Fruit fly (Drosophila melanogaster) whole organism, embryonic: ENCODE data around the gene bun.

Experiments used
- Asciz ChIP-seq: fragments of 200-800 bp; sonication (Bioruptor generic); optimal IDR thresholded peaks from 2 replicates; lab custom pipeline; 2017; ENCODE audit warnings: missing biosample characterization, mild to moderate bottlenecking, missing genetic modification characterization, missing genetic modification reagents
- BtbVII ChIP-seq: fragments of 200-800 bp; sonication (Bioruptor generic); optimal IDR thresholded peaks from 3 replicates; lab custom pipeline; 2017; ENCODE audit warnings: missing biosample characterization, mild to moderate bottlenecking, missing genetic modification characterization
- C15 ChIP-seq: fragments of 200-800 bp; sonication (Bioruptor generic); IDR thresholded peaks from 3 replicates; pipeline ENCODE4 v1.3.6; 2022; ENCODE audit warnings: missing biosample characterization, missing genetic modification characterization
- CG10654 ChIP-seq: fragments of 200-800 bp; sonication (Bioruptor generic); optimal IDR thresholded peaks from 2 replicates; lab custom pipeline; 2016; ENCODE audit warnings: missing biosample characterization, missing genetic modification characterization
- CG11456 ChIP-seq: fragments of 200-800 bp; sonication (Bioruptor generic); IDR thresholded peaks from 3 replicates; pipeline ENCODE4 v1.3.6; 2022; ENCODE audit warnings: missing biosample characterization, missing genetic modification characterization
- CG11560 ChIP-seq: fragments of 200-800 bp; sonication (Bioruptor generic); IDR thresholded peaks from 3 replicates; pipeline ENCODE4 v1.3.6; 2022; ENCODE audit warnings: missing biosample characterization, missing genetic modification characterization
- CG11696 ChIP-seq: fragments of 200-800 bp; sonication (Bioruptor generic); IDR thresholded peaks from 2 replicates; pipeline ENCODE4 v1.3.6; 2022; ENCODE audit warnings: missing biosample characterization, missing genetic modification characterization
- CG11723 ChIP-seq: fragments of 200-800 bp; sonication (Bioruptor generic); optimal IDR thresholded peaks from 2 replicates; lab custom pipeline; 2017; ENCODE audit warnings: missing biosample characterization, mild to moderate bottlenecking, missing genetic modification characterization
- CG12299 ChIP-seq: fragments of 200-800 bp; sonication (Bioruptor generic); optimal IDR thresholded peaks from 2 replicates; lab custom pipeline; 2018; ENCODE audit warnings: missing biosample characterization, mild to moderate bottlenecking, missing genetic modification characterization
- CG12391 ChIP-seq: fragments of 200-800 bp; sonication (Bioruptor generic); optimal IDR thresholded peaks from 3 replicates; lab custom pipeline; 2018; ENCODE audit warnings: missing biosample characterization, mild to moderate bottlenecking, missing genetic modification characterization, moderate library complexity
- CG14965 ChIP-seq: fragments of 200-800 bp; sonication (Bioruptor generic); optimal IDR thresholded peaks from 2 replicates; lab custom pipeline; 2016; ENCODE audit warnings: missing biosample characterization, missing genetic modification characterization, borderline replicate concordance
- CG17361 ChIP-seq: fragments of 200-800 bp; sonication (Bioruptor generic); IDR thresholded peaks from 3 replicates; pipeline ENCODE4 v1.3.6; 2022; ENCODE audit warnings: missing biosample characterization, missing genetic modification characterization
- CG17912 ChIP-seq: fragments of 200-800 bp; sonication (Bioruptor generic); optimal IDR thresholded peaks from 2 replicates; lab custom pipeline; 2018; ENCODE audit warnings: missing biosample characterization, mild to moderate bottlenecking, missing genetic modification characterization
- CG31224 ChIP-seq: fragments of 200-800 bp; sonication (Bioruptor generic); IDR thresholded peaks from 2 replicates; pipeline ENCODE4 v1.3.6; 2022; ENCODE audit warnings: missing biosample characterization, missing genetic modification characterization
- CG3163 ChIP-seq: fragments of 200-800 bp; sonication (Bioruptor generic); optimal IDR thresholded peaks from 3 replicates; lab custom pipeline; 2016; ENCODE audit warnings: missing biosample characterization, missing genetic modification characterization
- CG32772 ChIP-seq: fragments of 200-800 bp; sonication (Bioruptor generic); IDR thresholded peaks from 2 replicates; pipeline ENCODE4 v1.3.6; 2022; ENCODE audit warnings: missing biosample characterization, missing genetic modification characterization
- CG33557 ChIP-seq: fragments of 200-800 bp; sonication (Bioruptor generic); optimal IDR thresholded peaks from 2 replicates; lab custom pipeline; 2019; ENCODE audit warnings: missing biosample characterization, mild to moderate bottlenecking, missing genetic modification characterization, moderate library complexity
- CG4730 ChIP-seq: fragments of 200-800 bp; sonication (Bioruptor generic); IDR thresholded peaks from 2 replicates; pipeline ENCODE4 v1.3.6; 2022; ENCODE audit warnings: missing biosample characterization, missing genetic modification characterization
- CG6254 ChIP-seq: fragments of 200-800 bp; sonication (Bioruptor generic); optimal IDR thresholded peaks from 3 replicates; lab custom pipeline; 2017; ENCODE audit warnings: mild to moderate bottlenecking, missing biosample characterization, missing genetic modification reagents, missing genetic modification characterization
- CG7786 ChIP-seq: fragments of 200-800 bp; sonication (Bioruptor generic); optimal IDR thresholded peaks from 2 replicates; lab custom pipeline; 2016; ENCODE audit warnings: missing biosample characterization, missing genetic modification characterization
- CG8281 ChIP-seq: fragments of 200-800 bp; sonication (Bioruptor generic); optimal IDR thresholded peaks from 2 replicates; lab custom pipeline; 2018; ENCODE audit warnings: missing biosample characterization, mild to moderate bottlenecking, missing genetic modification characterization, moderate library complexity
- CHES-1-like ChIP-seq: fragments of 200-800 bp; sonication (Bioruptor generic); optimal IDR thresholded peaks from 2 replicates; lab custom pipeline; 2016; ENCODE audit warnings: missing biosample characterization, missing genetic modification characterization
- D19B ChIP-seq: fragments of 200-800 bp; sonication (Bioruptor generic); optimal IDR thresholded peaks from 2 replicates; lab custom pipeline; 2017; ENCODE audit warnings: missing biosample characterization, mild to moderate bottlenecking, missing genetic modification characterization
- Deaf1 ChIP-seq: fragments of 200-800 bp; optimal IDR thresholded peaks from 3 replicates; lab custom pipeline; 2019; ENCODE audit warnings: missing biosample characterization, mild to moderate bottlenecking, missing genetic modification characterization, moderate library complexity
- Fer3 ChIP-seq: fragments of 200-800 bp; sonication (Bioruptor generic); optimal IDR thresholded peaks from 2 replicates; lab custom pipeline; 2018; ENCODE audit warnings: missing biosample characterization, mild to moderate bottlenecking, missing genetic modification characterization, moderate library complexity
- HLHmδ ChIP-seq: fragments of 200-800 bp; sonication (Bioruptor generic); optimal IDR thresholded peaks from 2 replicates; lab custom pipeline; 2018; ENCODE audit warnings: missing biosample characterization, mild to moderate bottlenecking, missing genetic modification characterization, moderate library complexity
- Hr3 ChIP-seq: fragments of 200-800 bp; sonication (Bioruptor generic); optimal IDR thresholded peaks from 3 replicates; lab custom pipeline; 2016; ENCODE audit warnings: missing biosample characterization, missing genetic modification characterization
- MESR4 ChIP-seq: fragments of 200-800 bp; sonication (Bioruptor generic); optimal IDR thresholded peaks from 2 replicates; lab custom pipeline; 2018; ENCODE audit warnings: missing biosample characterization, mild to moderate bottlenecking, missing genetic modification characterization, moderate library complexity
- Med ChIP-seq: fragments of 200-800 bp; sonication (Bioruptor generic); peaks from one replicate; lab custom pipeline; 2016; ENCODE audit warnings: missing biosample characterization, missing genetic modification characterization, mild to moderate bottlenecking, inconsistent platforms, moderate library complexity
- NC2α ChIP-seq: fragments of 200-800 bp; sonication (Bioruptor generic); optimal IDR thresholded peaks from 2 replicates; lab custom pipeline; 2016; ENCODE audit warnings: missing biosample characterization, missing genetic modification characterization
- Oli ChIP-seq: fragments of 200-800 bp; sonication (Bioruptor generic); optimal IDR thresholded peaks from 2 replicates; lab custom pipeline; 2018; ENCODE audit warnings: missing biosample characterization, mild to moderate bottlenecking, missing genetic modification characterization, moderate library complexity
- Sin3A ChIP-seq: fragments of >200 bp; optimal IDR thresholded peaks from 2 replicates; lab custom pipeline; 2018
- YL-1 ChIP-seq: fragments of 200-800 bp; sonication (Bioruptor generic); optimal IDR thresholded peaks from 3 replicates; lab custom pipeline; 2017; ENCODE audit warnings: missing biosample characterization, mild to moderate bottlenecking, missing genetic modification characterization
- abd-A ChIP-seq: fragments of 200-800 bp; sonication (Bioruptor generic); optimal IDR thresholded peaks from 3 replicates; lab custom pipeline; 2019; ENCODE audit warnings: missing biosample characterization, mild to moderate bottlenecking, missing genetic modification characterization, moderate library complexity
- btn ChIP-seq: fragments of 200-800 bp; sonication (Bioruptor generic); optimal IDR thresholded peaks from 2 replicates; lab custom pipeline; 2016; ENCODE audit warnings: missing biosample characterization, missing genetic modification characterization
- cato ChIP-seq: fragments of 200-800 bp; sonication (Bioruptor generic); optimal IDR thresholded peaks from 2 replicates; lab custom pipeline; 2016; ENCODE audit warnings: missing biosample characterization, missing genetic modification characterization, borderline replicate concordance
- chif ChIP-seq, 2 experiments: fragments of 200-800 bp; sonication (Bioruptor generic); optimal IDR thresholded peaks; 3 replicates each; lab custom pipeline; 2016; ENCODE audit warnings: missing biosample characterization in 2 of 2, missing genetic modification characterization in 2 of 2
- chinmo ChIP-seq: fragments of 200-800 bp; sonication (Bioruptor generic); IDR thresholded peaks from 4 replicates; pipeline ENCODE4 v1.3.6; 2022; ENCODE audit warnings: missing biosample characterization, missing genetic modification characterization; ENCODE audit not compliant: partially characterized antibody
- dmrt11E ChIP-seq: fragments of 200-800 bp; sonication (Bioruptor generic); optimal IDR thresholded peaks from 3 replicates; lab custom pipeline; 2018; ENCODE audit warnings: missing biosample characterization, mild to moderate bottlenecking, missing genetic modification characterization, moderate library complexity
- ewg ChIP-seq: fragments of 200-800 bp; sonication (Bioruptor generic); optimal IDR thresholded peaks from 3 replicates; lab custom pipeline; 2017; ENCODE audit warnings: mild to moderate bottlenecking, missing biosample characterization, missing genetic modification reagents, missing genetic modification characterization
- gce ChIP-seq: fragments of 200-800 bp; sonication (Bioruptor generic); IDR thresholded peaks from 3 replicates; pipeline ENCODE4 v1.3.6; 2022; ENCODE audit warnings: missing biosample characterization, missing genetic modification characterization
- grau ChIP-seq: fragments of 200-800 bp; optimal IDR thresholded peaks from 3 replicates; lab custom pipeline; 2019; ENCODE audit warnings: missing biosample characterization, mild to moderate bottlenecking, missing genetic modification characterization, moderate library complexity
- lola ChIP-seq, 3 experiments: fragments of >200 bp in 2 of 3; fragments of 200-800 bp in 1 of 3; sonication (Bioruptor generic) in 1 of 3; optimal IDR thresholded peaks; 2 replicates each; lab custom pipeline; 2017 to 2019; ENCODE audit warnings: missing biosample characterization in 3 of 3, missing genetic modification characterization in 3 of 3, mild to moderate bottlenecking in 1 of 3, moderate library complexity in 1 of 3
- pfk ChIP-seq: fragments of 200-800 bp; sonication (Bioruptor generic); optimal IDR thresholded peaks from 2 replicates; lab custom pipeline; 2018; ENCODE audit warnings: missing biosample characterization, mild to moderate bottlenecking, missing genetic modification characterization, moderate library complexity
- pzg ChIP-seq: fragments of 200-800 bp; sonication (Bioruptor generic); optimal IDR thresholded peaks from 3 replicates; lab custom pipeline; 2018; ENCODE audit warnings: missing biosample characterization, mild to moderate bottlenecking, missing genetic modification characterization, moderate library complexity
- scrt ChIP-seq: fragments of 200-800 bp; sonication (Bioruptor generic); optimal IDR thresholded peaks from 2 replicates; lab custom pipeline; 2018; ENCODE audit warnings: missing biosample characterization, mild to moderate bottlenecking, missing genetic modification characterization, moderate library complexity
- so ChIP-seq: fragments of 200-800 bp; sonication (Bioruptor generic); IDR thresholded peaks from 3 replicates; pipeline ENCODE4 v1.3.6; 2022; ENCODE audit warnings: missing biosample characterization, missing genetic modification characterization
- unc-4 ChIP-seq: fragments of 200-800 bp; sonication (Bioruptor generic); IDR thresholded peaks from 2 replicates; pipeline ENCODE4 v1.3.6; 2022; ENCODE audit warnings: missing biosample characterization, missing genetic modification characterization; ENCODE audit not compliant: partially characterized antibody
- usp ChIP-seq: fragments of >200 bp; optimal IDR thresholded peaks from 2 replicates; lab custom pipeline; 2017; ENCODE audit warnings: missing biosample characterization, missing genetic modification characterization

bun gene

DNA sequence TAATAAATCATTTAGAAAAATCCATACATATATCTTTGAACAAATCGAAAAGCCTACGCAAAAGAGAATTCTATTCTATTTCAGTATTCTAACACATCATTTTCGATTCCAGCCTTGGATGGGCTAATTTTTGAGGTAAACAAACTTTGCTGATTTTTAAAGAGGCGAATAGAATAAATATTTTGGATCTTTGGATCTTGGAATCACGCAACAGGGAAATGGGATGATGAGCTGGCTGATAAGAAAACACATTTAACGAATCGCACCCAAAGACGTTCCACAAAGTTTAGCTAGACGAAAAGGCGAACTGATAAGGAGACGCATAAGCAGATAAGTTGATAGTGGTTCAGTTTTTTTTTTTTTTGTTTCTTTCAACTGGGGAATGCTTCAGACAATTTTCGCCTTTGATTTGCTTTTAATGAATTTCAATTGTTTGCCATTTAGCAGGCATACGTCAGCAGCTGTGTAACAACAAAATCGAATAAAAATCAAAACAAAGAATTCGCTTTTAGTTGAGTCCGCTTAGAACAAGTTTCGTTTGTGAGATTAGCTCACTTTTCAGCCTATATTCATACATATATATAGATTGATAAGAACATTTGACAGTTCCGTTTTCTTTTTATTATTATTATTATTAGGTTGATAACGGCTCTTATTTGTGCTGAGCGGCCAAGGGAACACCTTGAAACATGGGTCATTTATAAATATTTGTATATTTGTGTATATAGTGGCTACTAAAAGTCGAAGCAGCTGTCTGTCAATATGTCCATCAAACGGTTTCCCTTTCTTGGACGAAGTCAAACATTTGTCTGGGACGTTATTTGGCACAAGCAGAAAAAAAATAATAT lies 81.0 kb downstream of the bun start (continued):
- TF ChIP-seq Asciz (GFP tag; lab: Kevin White, UChicago) (peak; percentile 51), C15 (GFP tag; lab: Robert Waterston, UW) (no peak), pfk (GFP tag; lab: Kevin White, UChicago) (peak; percentile 15), CG8281 (peak; percentile 53), unc-4 (no peak), CG10654 (GFP tag; lab: Kevin White, UChicago) (no peak), YL-1 (GFP tag; lab: Kevin White, UChicago) (no peak), CG12391 (tag; lab: Kevin White, UChicago) (no peak), BtbVII (GFP tag; lab: Kevin White, UChicago) (peak; percentile 44), CG6254 (peak; percentile 17), Deaf1 (tag; lab: Kevin White, UChicago) (no peak), MESR4 (GFP tag; lab: Kevin White, UChicago) (no peak), CG11560 (tag; lab: Robert Waterston, UW) (no peak), lola (GFP tag; optimal IDR thresholded peaks at IDR 0.05; lab: Kevin White, UChicago) (peak in 1 of 3 experiments; percentile 23), CG11456 (no peak), gce (GFP tag; lab: Robert Waterston, UW) (peak; percentile 50; the same call in 1 of the 3 replicates), ewg (no peak), grau (tag; lab: Kevin White, UChicago) (no peak), dmrt11E (tag; lab: Kevin White, UChicago) (peak; percentile 59), so (GFP tag; lab: Robert Waterston, UW) (no peak), Fer3 (peak; percentile 11), Sin3A (lab: Kevin White, UChicago) (no peak), CG3163 (no peak), CG31224 (no peak), scrt (GFP tag; lab: Kevin White, UChicago) (peak; percentile 7), CG17361 (GFP tag; lab: Robert Waterston, UW) (peak; percentile 19; the same call in 1 of the 3 replicates), usp (GFP tag; lab: Kevin White, UChicago) (no peak), CG11723 (GFP tag; lab: Kevin White, UChicago) (no peak), CG12299 (peak; percentile 10), cato (GFP tag; lab: Kevin White, UChicago) (no peak), CG7786 (GFP tag; lab: Kevin White, UChicago) (no peak), Hr3 (no peak), Oli (tag; lab: Kevin White, UChicago) (no peak), NC2α (GFP tag; lab: Kevin White, UChicago) (no peak), chif (GFP tag; optimal IDR thresholded peaks at IDR 0.05; lab: Kevin White, UChicago) (no peak), HLHmδ (no peak), D19B (GFP tag; lab: Kevin White, UChicago) (no peak), CG17912 (no peak), Med (GFP tag; lab: Kevin White, UChicago) (peak; percentile 72), abd-A (tag; lab: Kevin White, UChicago) (no peak), CG4730 (GFP tag; lab: Robert Waterston, UW) (no peak), chinmo (GFP tag; lab: Robert Waterston, UW) (no peak), CG33557 (GFP tag; lab: Kevin White, UChicago) (peak; percentile 56), CG14965 (no peak), CHES-1-like (GFP tag; lab: Kevin White, UChicago) (no peak), btn (GFP tag; lab: Kevin White, UChicago) (no peak), pzg (GFP tag; lab: Kevin White, UChicago) (no peak), CG11696 (GFP tag; lab: Robert Waterston, UW) (no peak), CG32772 (GFP tag; lab: Robert Waterston, UW) (no peak)
